Fruit fly (Drosophila melanogaster) whole organism, embryonic: Measurements from ENCODE around the gene CG13084.

Experiments
- Atf3 ChIP-seq: fragments of 200-800 bp; sonication (Bioruptor generic); optimal IDR thresholded peaks from 3 replicates; lab custom pipeline; 2016; ENCODE audit warnings: missing biosample characterization, missing genetic modification characterization
- CG10321 ChIP-seq: fragments of 200-800 bp; sonication (Bioruptor generic); IDR thresholded peaks from 2 replicates; pipeline ENCODE4 v1.3.6; 2022; ENCODE audit warnings: missing biosample characterization, missing genetic modification characterization
- CG10543 ChIP-seq: fragments of 200-800 bp; sonication (Bioruptor generic); optimal IDR thresholded peaks from 3 replicates; lab custom pipeline; 2017; ENCODE audit warnings: missing biosample characterization, mild to moderate bottlenecking, missing genetic modification characterization, moderate library complexity
- CG11723 ChIP-seq: fragments of 200-800 bp; sonication (Bioruptor generic); optimal IDR thresholded peaks from 2 replicates; lab custom pipeline; 2017; ENCODE audit warnings: missing biosample characterization, mild to moderate bottlenecking, missing genetic modification characterization
- CG12236 ChIP-seq: fragments of 200-800 bp; sonication (Bioruptor generic); optimal IDR thresholded peaks from 2 replicates; lab custom pipeline; 2016; ENCODE audit warnings: missing biosample characterization, missing genetic modification characterization
- CG13296 ChIP-seq: fragments of 200-800 bp; sonication (Bioruptor generic); optimal IDR thresholded peaks from 3 replicates; lab custom pipeline; 2018; ENCODE audit warnings: missing biosample characterization, mild to moderate bottlenecking, missing genetic modification characterization
- CG1602 ChIP-seq: fragments of 200-800 bp; sonication (Bioruptor generic); optimal IDR thresholded peaks from 3 replicates; lab custom pipeline; 2016; ENCODE audit warnings: missing biosample characterization, missing genetic modification characterization
- CG16815 ChIP-seq: fragments of 200-800 bp; sonication (Bioruptor generic); optimal IDR thresholded peaks from 3 replicates; lab custom pipeline; 2017; ENCODE audit warnings: missing biosample characterization, mild to moderate bottlenecking, missing genetic modification characterization
- CG17328 ChIP-seq: fragments of 200-800 bp; sonication (Bioruptor generic); IDR thresholded peaks from 2 replicates; pipeline ENCODE4 v1.3.6; 2022; ENCODE audit warnings: missing biosample characterization, missing genetic modification characterization
- CG17568 ChIP-seq: fragments of 200-800 bp; sonication (Bioruptor generic); optimal IDR thresholded peaks from 2 replicates; lab custom pipeline; 2018; ENCODE audit warnings: missing biosample characterization, mild to moderate bottlenecking, missing genetic modification characterization, moderate library complexity
- CG18011 ChIP-seq: fragments of 200-800 bp; sonication (Bioruptor generic); optimal IDR thresholded peaks from 2 replicates; lab custom pipeline; 2017; ENCODE audit warnings: missing biosample characterization, missing genetic modification characterization, mild to moderate bottlenecking, moderate library complexity, missing genotype
- CG2116 ChIP-seq: fragments of 200-800 bp; sonication (Bioruptor generic); optimal IDR thresholded peaks from 3 replicates; lab custom pipeline; 2018; ENCODE audit warnings: missing biosample characterization, mild to moderate bottlenecking, missing genetic modification characterization
- CG2120 ChIP-seq: fragments of 200-800 bp; sonication (Bioruptor generic); optimal IDR thresholded peaks from 3 replicates; lab custom pipeline; 2016; ENCODE audit warnings: missing biosample characterization, missing genetic modification characterization
- CG2875 ChIP-seq: fragments of 200-800 bp; sonication (Bioruptor generic); optimal IDR thresholded peaks from 2 replicates; lab custom pipeline; 2017; ENCODE audit warnings: missing biosample characterization, mild to moderate bottlenecking, missing genetic modification characterization, missing genetic modification reagents
- CG31224 ChIP-seq: fragments of 200-800 bp; sonication (Bioruptor generic); IDR thresholded peaks from 2 replicates; pipeline ENCODE4 v1.3.6; 2022; ENCODE audit warnings: missing biosample characterization, missing genetic modification characterization
- CG3163 ChIP-seq: fragments of 200-800 bp; sonication (Bioruptor generic); optimal IDR thresholded peaks from 3 replicates; lab custom pipeline; 2016; ENCODE audit warnings: missing biosample characterization, missing genetic modification characterization
- CG32532 ChIP-seq: fragments of 200-800 bp; sonication (Bioruptor generic); IDR thresholded peaks from 2 replicates; pipeline ENCODE4 v1.3.6; 2022; ENCODE audit warnings: missing biosample characterization, missing genetic modification characterization
- CG4282 ChIP-seq: fragments of 200-800 bp; sonication (Bioruptor generic); optimal IDR thresholded peaks from 2 replicates; lab custom pipeline; 2016; ENCODE audit warnings: missing biosample characterization, missing genetic modification characterization
- CG4424 ChIP-seq: fragments of 200-800 bp; sonication (Bioruptor generic); optimal IDR thresholded peaks from 3 replicates; lab custom pipeline; 2016; ENCODE audit warnings: missing biosample characterization, missing genetic modification characterization
- CG4707 ChIP-seq: fragments of 200-800 bp; sonication (Bioruptor generic); optimal IDR thresholded peaks from 2 replicates; lab custom pipeline; 2018; ENCODE audit warnings: missing biosample characterization, mild to moderate bottlenecking, missing genetic modification characterization, moderate library complexity
- CG5245 ChIP-seq: fragments of 200-800 bp; sonication (Bioruptor generic); optimal IDR thresholded peaks from 3 replicates; lab custom pipeline; 2016; ENCODE audit warnings: missing biosample characterization, missing genetic modification characterization
- CG6689 ChIP-seq: fragments of 200-800 bp; sonication (Bioruptor generic); IDR thresholded peaks from 2 replicates; pipeline ENCODE4 v1.3.6; 2022; ENCODE audit warnings: missing biosample characterization, missing genetic modification characterization
- CG9609 ChIP-seq: fragments of 200-800 bp; sonication (Bioruptor generic); optimal IDR thresholded peaks from 3 replicates; lab custom pipeline; 2016; ENCODE audit warnings: missing biosample characterization, missing genetic modification characterization
- CG9797 ChIP-seq: fragments of 200-800 bp; sonication (Bioruptor generic); optimal IDR thresholded peaks from 3 replicates; lab custom pipeline; 2018; ENCODE audit warnings: missing biosample characterization, mild to moderate bottlenecking, missing genetic modification characterization
- Camta ChIP-seq: fragments of 200-800 bp; sonication (Bioruptor generic); optimal IDR thresholded peaks from 2 replicates; lab custom pipeline; 2016; ENCODE audit warnings: missing biosample characterization, missing genetic modification characterization
- Dp ChIP-seq: fragments of 200-800 bp; sonication (Bioruptor generic); optimal IDR thresholded peaks from 2 replicates; lab custom pipeline; 2018; ENCODE audit warnings: missing biosample characterization, mild to moderate bottlenecking, missing genetic modification characterization, moderate library complexity
- Eip74EF ChIP-seq, 2 experiments: fragments of 200-800 bp in 1 of 2; fragments of >200 bp in 1 of 2; sonication (Bioruptor generic) in 1 of 2; optimal IDR thresholded peaks; 2 replicates each; lab custom pipeline; 2017 to 2019; ENCODE audit warnings: missing biosample characterization in 2 of 2, missing genetic modification characterization in 2 of 2, mild to moderate bottlenecking in 1 of 2, moderate library complexity in 1 of 2
- Mes4 ChIP-seq: fragments of 200-800 bp; sonication (Bioruptor generic); optimal IDR thresholded peaks from 2 replicates; lab custom pipeline; 2016; ENCODE audit warnings: missing biosample characterization, missing genetic modification characterization
- NFAT ChIP-seq: fragments of 200-800 bp; sonication (Bioruptor generic); IDR thresholded peaks from 2 replicates; pipeline ENCODE4 v1.3.6; 2022; ENCODE audit warnings: missing biosample characterization, missing genetic modification characterization
- Nf-YA ChIP-seq: fragments of 200-800 bp; sonication (Bioruptor generic); IDR thresholded peaks from 2 replicates; pipeline ENCODE4 v1.3.6; 2022; ENCODE audit warnings: missing biosample characterization, missing genetic modification characterization
- Oaz ChIP-seq: fragments of 200-800 bp; sonication (Bioruptor generic); IDR thresholded peaks from 2 replicates; pipeline ENCODE4 v1.3.6; 2022; ENCODE audit warnings: missing biosample characterization, missing genetic modification characterization
- Ptx1 ChIP-seq: fragments of 200-800 bp; sonication (Bioruptor generic); IDR thresholded peaks from 2 replicates; pipeline ENCODE4 v1.3.6; 2022; ENCODE audit warnings: missing biosample characterization, missing genetic modification characterization
- Sox102F ChIP-seq: fragments of 200-800 bp; sonication (Bioruptor generic); optimal IDR thresholded peaks from 2 replicates; lab custom pipeline; 2018; ENCODE audit warnings: missing biosample characterization, mild to moderate bottlenecking, missing genetic modification characterization, moderate library complexity
- Spps ChIP-seq: fragments of 200-800 bp; sonication (Bioruptor generic); optimal IDR thresholded peaks from 2 replicates; lab custom pipeline; 2018; ENCODE audit warnings: missing biosample characterization, mild to moderate bottlenecking, missing genetic modification characterization
- ash1 ChIP-seq: fragments of 200-800 bp; sonication (Bioruptor generic); optimal IDR thresholded peaks from 2 replicates; lab custom pipeline; 2018; ENCODE audit warnings: missing biosample characterization, mild to moderate bottlenecking, missing genetic modification characterization
- disco-r ChIP-seq: fragments of 200-800 bp; sonication (Bioruptor generic); optimal IDR thresholded peaks from 2 replicates; lab custom pipeline; 2016; ENCODE audit warnings: missing biosample characterization, missing genetic modification characterization
- dysf ChIP-seq: fragments of 200-800 bp; sonication (Bioruptor generic); IDR thresholded peaks from 3 replicates; pipeline ENCODE4 v1.3.6; 2022; ENCODE audit warnings: missing biosample characterization, missing genetic modification characterization
- fd64A ChIP-seq: fragments of 200-800 bp; sonication (Bioruptor generic); optimal IDR thresholded peaks from 3 replicates; lab custom pipeline; 2018; ENCODE audit warnings: missing biosample characterization, mild to moderate bottlenecking, missing genetic modification characterization
- grn ChIP-seq: fragments of 200-800 bp; sonication (Bioruptor generic); optimal IDR thresholded peaks from 3 replicates; lab custom pipeline; 2017; ENCODE audit warnings: missing biosample characterization, missing genetic modification characterization
- gsb ChIP-seq: fragments of 200-800 bp; sonication (Bioruptor generic); IDR thresholded peaks from 2 replicates; pipeline ENCODE4 v1.3.6; 2022; ENCODE audit warnings: missing biosample characterization, missing genetic modification characterization
- her ChIP-seq: fragments of 200-800 bp; sonication (Bioruptor generic); optimal IDR thresholded peaks from 2 replicates; lab custom pipeline; 2016; ENCODE audit warnings: missing biosample characterization, missing genetic modification characterization
- ind ChIP-seq: fragments of 200-800 bp; sonication (Bioruptor generic); optimal IDR thresholded peaks from 3 replicates; lab custom pipeline; 2016; ENCODE audit warnings: missing biosample characterization, missing genetic modification characterization
- kay ChIP-seq: fragments of 200-800 bp; sonication (Bioruptor generic); optimal IDR thresholded peaks from 2 replicates; lab custom pipeline; 2016; ENCODE audit warnings: missing biosample characterization, missing genetic modification characterization
- nmo ChIP-seq: fragments of 200-800 bp; sonication (Bioruptor generic); optimal IDR thresholded peaks from 2 replicates; lab custom pipeline; 2018; ENCODE audit warnings: missing biosample characterization, mild to moderate bottlenecking, missing genetic modification characterization, moderate library complexity
- odd ChIP-seq: fragments of 200-800 bp; sonication (Bioruptor generic); optimal IDR thresholded peaks from 2 replicates; lab custom pipeline; 2017; ENCODE audit warnings: missing biosample characterization, mild to moderate bottlenecking, missing genetic modification characterization
- salm ChIP-seq: fragments of 200-800 bp; sonication (Bioruptor generic); optimal IDR thresholded peaks from 2 replicates; lab custom pipeline; 2018; ENCODE audit warnings: missing biosample characterization, mild to moderate bottlenecking, missing genetic modification characterization
- so ChIP-seq: fragments of 200-800 bp; sonication (Bioruptor generic); IDR thresholded peaks from 3 replicates; pipeline ENCODE4 v1.3.6; 2022; ENCODE audit warnings: missing biosample characterization, missing genetic modification characterization
- sqz ChIP-seq: fragments of 200-800 bp; sonication (Bioruptor generic); optimal IDR thresholded peaks from 3 replicates; lab custom pipeline; 2018; ENCODE audit warnings: missing biosample characterization, mild to moderate bottlenecking, missing genetic modification characterization
- sr ChIP-seq: fragments of 200-800 bp; sonication (Bioruptor generic); IDR thresholded peaks from 3 replicates; pipeline ENCODE4 v1.3.6; 2022; ENCODE audit warnings: missing biosample characterization, missing genetic modification characterization
- trem ChIP-seq: fragments of 200-800 bp; optimal IDR thresholded peaks from 3 replicates; lab custom pipeline; 2019; ENCODE audit warnings: missing biosample characterization, mild to moderate bottlenecking, missing genetic modification characterization, moderate library complexity
- tup ChIP-seq: fragments of 200-800 bp; sonication (Bioruptor generic); optimal IDR thresholded peaks from 2 replicates; lab custom pipeline; 2016; ENCODE audit warnings: missing biosample characterization, mild to moderate bottlenecking, missing genetic modification characterization, moderate library complexity
- vvl ChIP-seq: fragments of 200-800 bp; sonication (Bioruptor generic); IDR thresholded peaks from 2 replicates; pipeline ENCODE4 v1.3.6; 2022; ENCODE audit warnings: missing biosample characterization, missing genetic modification characterization
- wor ChIP-seq: fragments of 200-800 bp; sonication (Bioruptor generic); IDR thresholded peaks from 2 replicates; pipeline ENCODE4 v1.3.6; 2022; ENCODE audit warnings: missing biosample characterization, missing genetic modification characterization

The CG13084 gene

dm6 chr2L:19518636-19519086, 33.9 kb downstream of the CG13084 start, which contains the start of gene CG10132 (continued):
- TF ChIP-seq CG4282 (GFP tag; lab: Kevin White, UChicago): no peak
- TF ChIP-seq ash1 (GFP tag; lab: Kevin White, UChicago): no peak
- no peak for TF ChIP-seq sr (GFP tag; lab: Robert Waterston, UW)
- TF ChIP-seq tup (GFP tag; lab: Kevin White, UChicago): no peak
- TF ChIP-seq Sox102F (GFP tag; lab: Kevin White, UChicago): no peak
- no peak for TF ChIP-seq Camta (GFP tag; lab: Kevin White, UChicago)
- no peak for TF ChIP-seq Oaz (GFP tag; lab: Robert Waterston, UW)
- no peak for TF ChIP-seq Mes4 (GFP tag; lab: Kevin White, UChicago)
- TF ChIP-seq wor (GFP tag; lab: Robert Waterston, UW): no peak
- peak; percentile 29 for TF ChIP-seq Dp (GFP tag; lab: Kevin White, UChicago)
- TF ChIP-seq Eip74EF (GFP tag; optimal IDR thresholded peaks at IDR 0.05; lab: Kevin White, UChicago): no peak
- TF ChIP-seq CG5245 (GFP tag; lab: Kevin White, UChicago): no peak
- TF ChIP-seq fd64A: no peak
- TF ChIP-seq CG2875 (GFP tag; lab: Kevin White, UChicago): no peak
- no peak for TF ChIP-seq CG16815
- no peak for TF ChIP-seq Atf3
- TF ChIP-seq CG2120 (GFP tag; lab: Kevin White, UChicago): no peak
- no peak for TF ChIP-seq Nf-YA (GFP tag; lab: Robert Waterston, UW)
- no peak for TF ChIP-seq odd (GFP tag; lab: Kevin White, UChicago)
- TF ChIP-seq CG12236 (GFP tag; lab: Kevin White, UChicago): no peak
- TF ChIP-seq CG4707 (GFP tag; lab: Kevin White, UChicago): no peak
- TF ChIP-seq CG4424: no peak
- TF ChIP-seq disco-r: no peak
- TF ChIP-seq CG17568 (GFP tag; lab: Kevin White, UChicago): no peak
- no peak for TF ChIP-seq CG13296
- no peak for TF ChIP-seq vvl (GFP tag; lab: Robert Waterston, UW)
- no peak for TF ChIP-seq nmo (GFP tag; lab: Kevin White, UChicago)
- TF ChIP-seq dysf (GFP tag; lab: Robert Waterston, UW): no peak
- no peak for TF ChIP-seq ind
- no peak for TF ChIP-seq salm (tag; lab: Kevin White, UChicago)
- no peak for TF ChIP-seq sqz (GFP tag; lab: Kevin White, UChicago)
- TF ChIP-seq CG10321 (GFP tag; lab: Robert Waterston, UW): no peak
- TF ChIP-seq CG11723 (GFP tag; lab: Kevin White, UChicago): no peak
- TF ChIP-seq CG6689 (GFP tag; lab: Robert Waterston, UW): no peak
- TF ChIP-seq CG3163 (GFP tag; lab: Kevin White, UChicago): no peak
- TF ChIP-seq CG10543 (GFP tag; lab: Kevin White, UChicago): peak; percentile 5
- no peak for TF ChIP-seq trem (tag; lab: Kevin White, UChicago)
- no peak for TF ChIP-seq CG17328 (GFP tag; lab: Robert Waterston, UW)
- no peak for TF ChIP-seq gsb (GFP tag; lab: Robert Waterston, UW)
- no peak for TF ChIP-seq Spps (tag; lab: Kevin White, UChicago)
- TF ChIP-seq CG2116 (GFP tag; lab: Kevin White, UChicago): peak; percentile 21
- no peak for TF ChIP-seq CG32532 (GFP tag; lab: Robert Waterston, UW)
- no peak for TF ChIP-seq NFAT (GFP tag; lab: Robert Waterston, UW)
- no peak for TF ChIP-seq CG31224 (GFP tag; lab: Robert Waterston, UW)
- TF ChIP-seq CG9797 (GFP tag; lab: Kevin White, UChicago): no peak
- TF ChIP-seq CG1602 (GFP tag; lab: Kevin White, UChicago): no peak
- no peak for TF ChIP-seq so (GFP tag; lab: Robert Waterston, UW)
- no peak for TF ChIP-seq CG18011
- no peak for TF ChIP-seq her
- no peak for TF ChIP-seq CG9609 (GFP tag; lab: Kevin White, UChicago)
- no peak for TF ChIP-seq Ptx1 (GFP tag; lab: Robert Waterston, UW)
- no peak for TF ChIP-seq grn (GFP tag; lab: Kevin White, UChicago)
- no peak for TF ChIP-seq kay
